Worm (Caenorhabditis elegans) whole organism, L1 larva: ENCODE measurements around the gene idpa-1.

ENCODE experiments used
- C34B4.2 ChIP-seq: sonication (generic microtip); optimal IDR thresholded peaks from 2 replicates; lab custom pipeline; 2017; ENCODE audit warnings: mild to moderate bottlenecking, missing genetic modification characterization, missing compliant biosample characterization
- ceh-63 ChIP-seq: fragments of 200-800 bp; sonication (Bioruptor generic); optimal IDR thresholded peaks from 2 replicates; lab custom pipeline; 2018; ENCODE audit warnings: mild to moderate bottlenecking, missing genetic modification characterization, missing compliant biosample characterization
- dsc-1 ChIP-seq: sonication (generic microtip); optimal IDR thresholded peaks from 2 replicates; lab custom pipeline; 2016; ENCODE audit warnings: mild to moderate bottlenecking, missing genetic modification characterization, missing compliant biosample characterization
- fos-1 ChIP-seq: fragments of 150-350 bp; optimal IDR thresholded peaks from 2 replicates; lab custom pipeline; 2014; ENCODE audit warnings: missing biosample characterization, missing genetic modification characterization
- nhr-28 ChIP-seq: fragments of 150-350 bp; optimal IDR thresholded peaks from 2 replicates; lab custom pipeline; 2014; ENCODE audit warnings: missing biosample characterization, missing genetic modification characterization
- pax-3 ChIP-seq: fragments of 200-800 bp; sonication (Bioruptor generic); optimal IDR thresholded peaks from 2 replicates; lab custom pipeline; 2018; ENCODE audit warnings: mild to moderate bottlenecking, missing genetic modification characterization, moderate library complexity, missing compliant biosample characterization
- pqm-1 ChIP-seq: sonication (generic microtip); optimal IDR thresholded peaks from 3 replicates; lab custom pipeline; 2017; ENCODE audit warnings: missing biosample characterization, missing genetic modification characterization
- unc-62 ChIP-seq: fragments of 150-350 bp; optimal IDR thresholded peaks from 2 replicates; lab custom pipeline; 2014; ENCODE audit warnings: missing biosample characterization, missing genetic modification reagents, missing genetic modification characterization
- ztf-11 ChIP-seq, 2 experiments: sonication (generic microtip); optimal IDR thresholded peaks; 2 replicates each; lab custom pipeline; 2016 to 2017; ENCODE audit warnings: missing genetic modification characterization in 2 of 2, missing biosample characterization in 1 of 2, missing compliant biosample characterization in 1 of 2

DNA sequence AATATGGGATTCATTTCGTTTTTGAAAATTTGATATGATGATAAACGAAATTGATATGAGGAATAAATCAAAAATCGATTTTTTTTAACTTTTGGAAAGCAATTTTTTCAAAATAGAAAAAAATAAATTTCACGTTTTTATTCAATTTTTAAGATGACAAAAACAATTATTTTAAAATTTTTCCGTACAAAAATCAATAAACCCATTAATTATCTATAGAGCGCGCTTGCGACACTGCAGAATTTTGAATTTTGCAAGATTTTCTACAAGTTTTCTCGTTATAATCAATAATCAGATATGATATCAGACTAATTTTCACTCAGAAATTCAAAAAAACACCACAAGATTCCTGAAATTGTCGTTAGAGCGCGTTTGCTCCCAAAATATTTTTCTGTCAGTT is 43.0 kb upstream of the idpa-1 start, which contains the start of gene R10F2.6:
- TF ChIP-seq pax-3 (tag; lab: Kevin White, UChicago) = no peak
- no peak for TF ChIP-seq ztf-11 (tag; optimal IDR thresholded peaks at IDR 0.05; lab: Kevin White, UChicago)
- no peak for TF ChIP-seq C34B4.2 (tag; lab: Kevin White, UChicago)
- no peak for TF ChIP-seq ceh-63 (GFP tag; lab: Kevin White, UChicago)
- no peak for TF ChIP-seq dsc-1
- no peak for TF ChIP-seq pqm-1 (tag; lab: Kevin White, UChicago)
- TF ChIP-seq unc-62 (GFP tag; lab: Kevin White, UChicago) = no peak
- TF ChIP-seq nhr-28 = no peak
- no peak for TF ChIP-seq fos-1 (tag; lab: Kevin White, UChicago)
